Fruit fly (Drosophila melanogaster) whole organism: ENCODE data around the gene Msh6.

Experiments used
- CG8478 ChIP-seq: fragments of >200 bp; optimal IDR thresholded peaks from 2 replicates; lab custom pipeline; 2018; ENCODE audit warnings: inconsistent platforms
- Dll ChIP-seq: fragments of >200 bp; optimal IDR thresholded peaks from 2 replicates; lab custom pipeline; 2017
- pan ChIP-seq: fragments of >200 bp; optimal IDR thresholded peaks from 2 replicates; lab custom pipeline; 2017
- psq ChIP-seq: fragments of >200 bp; optimal IDR thresholded peaks from 2 replicates; lab custom pipeline; 2017
- usp ChIP-seq: fragments of >200 bp; optimal IDR thresholded peaks from 2 replicates; lab custom pipeline; 2017; ENCODE audit warnings: missing biosample characterization, missing genetic modification characterization, mixed read lengths

dm6 chr3L:15108524-15108923 is 49.8 kb downstream of the Msh6 start:
- TF ChIP-seq pan (lab: Kevin White, UChicago) = no peak
- TF ChIP-seq CG8478 (lab: Kevin White, UChicago) = no peak
- TF ChIP-seq Dll = no peak
- TF ChIP-seq usp = no peak
- TF ChIP-seq psq = no peak
